Worm (Caenorhabditis elegans) whole organism, L3 larva: ENCODE data around the gene nhr-40.

ENCODE experiments used
- R02D3.7 ChIP-seq: fragments of 150-350 bp; optimal IDR thresholded peaks from 2 replicates; lab custom pipeline; 2014; ENCODE audit warnings: missing biosample characterization, missing genetic modification characterization
- ZK546.5 ChIP-seq: sonication (generic microtip); optimal IDR thresholded peaks from 2 replicates; lab custom pipeline; 2017; ENCODE audit warnings: missing biosample characterization, missing genetic modification characterization
- aly-2 ChIP-seq: fragments of 150-350 bp; optimal IDR thresholded peaks from 2 replicates; lab custom pipeline; 2014; ENCODE audit warnings: missing biosample characterization, missing genetic modification characterization
- ama-1 ChIP-seq: fragments of 150-350 bp; optimal IDR thresholded peaks from 2 replicates; lab custom pipeline; 2018
- ceh-28 ChIP-seq: fragments of 150-350 bp; optimal IDR thresholded peaks from 2 replicates; lab custom pipeline; 2014; ENCODE audit warnings: missing biosample characterization, missing genetic modification reagents, missing genetic modification characterization
- ceh-82 ChIP-seq: fragments of 150-350 bp; optimal IDR thresholded peaks from 2 replicates; lab custom pipeline; 2014; ENCODE audit warnings: missing biosample characterization, missing genetic modification characterization
- ceh-9 ChIP-seq: sonication (generic microtip); optimal IDR thresholded peaks from 2 replicates; lab custom pipeline; 2018; ENCODE audit warnings: missing biosample characterization, missing genetic modification characterization
- egl-27 ChIP-seq: sonication (generic microtip); optimal IDR thresholded peaks from 4 replicates; lab custom pipeline; 2017; ENCODE audit warnings: missing biosample characterization, missing genetic modification reagents, missing genetic modification characterization
- egl-5 ChIP-seq: fragments of 150-350 bp; optimal IDR thresholded peaks from 2 replicates; lab custom pipeline; 2017; ENCODE audit warnings: missing biosample characterization, missing genetic modification reagents, missing genetic modification characterization, inconsistent platforms
- elt-1 ChIP-seq: fragments of 150-350 bp; optimal IDR thresholded peaks from 2 replicates; lab custom pipeline; 2014; ENCODE audit warnings: missing biosample characterization, missing genetic modification characterization
- elt-2 ChIP-seq: sonication (generic microtip); optimal IDR thresholded peaks from 2 replicates; lab custom pipeline; 2016; ENCODE audit warnings: missing genetic modification reagents, mild to moderate bottlenecking, missing genetic modification characterization, missing compliant biosample characterization
- elt-3 ChIP-seq, 3 experiments: fragments of 150-350 bp in 1 of 3; sonication (generic microtip) in 2 of 3; optimal IDR thresholded peaks; 2 replicates in 2 of 3; 4 replicates in 1 of 3; lab custom pipeline; 2014 to 2017; ENCODE audit warnings: missing biosample characterization in 3 of 3, missing genetic modification characterization in 3 of 3
- eor-1 ChIP-seq, 2 experiments: fragments of 150-350 bp; optimal IDR thresholded peaks; 2 replicates each; lab custom pipeline; 2014 to 2018; ENCODE audit warnings: missing biosample characterization in 2 of 2, missing genetic modification characterization in 2 of 2
- fkh-10 ChIP-seq: sonication (generic microtip); optimal IDR thresholded peaks from 2 replicates; lab custom pipeline; 2017; ENCODE audit warnings: missing biosample characterization, missing genetic modification reagents, missing genetic modification characterization
- fkh-2 ChIP-seq: fragments of 150-350 bp; optimal IDR thresholded peaks from 2 replicates; lab custom pipeline; 2014; ENCODE audit warnings: missing biosample characterization, missing genetic modification reagents, missing genetic modification characterization
- hmg-11 ChIP-seq: sonication (generic microtip); optimal IDR thresholded peaks from 2 replicates; lab custom pipeline; 2016; ENCODE audit warnings: missing genetic modification characterization, missing compliant biosample characterization
- jun-1 ChIP-seq: fragments of 150-350 bp; optimal IDR thresholded peaks from 2 replicates; lab custom pipeline; 2014; ENCODE audit warnings: missing biosample characterization, missing genetic modification reagents, missing genetic modification characterization
- lin-15B ChIP-seq: fragments of 150-350 bp; optimal IDR thresholded peaks from 2 replicates; lab custom pipeline; 2014; ENCODE audit warnings: missing biosample characterization, missing genetic modification characterization
- lin-39 ChIP-seq: fragments of 150-350 bp; optimal IDR thresholded peaks from 2 replicates; lab custom pipeline; 2018; ENCODE audit warnings: missing biosample characterization, missing genetic modification reagents, missing genetic modification characterization
- lsy-12 ChIP-seq: sonication (generic microtip); optimal IDR thresholded peaks from 2 replicates; lab custom pipeline; 2016; ENCODE audit warnings: mild to moderate bottlenecking, missing genetic modification characterization, missing compliant biosample characterization
- mdl-1 ChIP-seq: fragments of 150-350 bp; optimal IDR thresholded peaks from 2 replicates; lab custom pipeline; 2014; ENCODE audit warnings: missing biosample characterization, missing genetic modification characterization
- mml-1 ChIP-seq: fragments of 150-350 bp; sonication (generic microtip); optimal IDR thresholded peaks from 3 replicates; lab custom pipeline; 2014; ENCODE audit warnings: missing biosample characterization, missing genetic modification characterization
- nfya-1 ChIP-seq: sonication (generic microtip); optimal IDR thresholded peaks from 2 replicates; lab custom pipeline; 2017; ENCODE audit warnings: missing genetic modification characterization, mild to moderate bottlenecking, missing compliant biosample characterization, antibody characterized with exemption, moderate library complexity; ENCODE audit not compliant: insufficient read depth
- nhr-11 ChIP-seq: fragments of 150-350 bp; optimal IDR thresholded peaks from 2 replicates; lab custom pipeline; 2014; ENCODE audit warnings: missing biosample characterization, missing genetic modification characterization
- nhr-12 ChIP-seq: fragments of 150-350 bp; optimal IDR thresholded peaks from 2 replicates; lab custom pipeline; 2014; ENCODE audit warnings: missing biosample characterization, missing genetic modification characterization
- nhr-23 ChIP-seq: fragments of 150-350 bp; optimal IDR thresholded peaks from 2 replicates; lab custom pipeline; 2014; ENCODE audit warnings: missing biosample characterization, missing genetic modification reagents, missing genetic modification characterization
- nhr-237 ChIP-seq: fragments of 150-350 bp; optimal IDR thresholded peaks from 2 replicates; lab custom pipeline; 2014; ENCODE audit warnings: missing biosample characterization, missing genetic modification characterization
- nhr-25 ChIP-seq: sonication (generic microtip); optimal IDR thresholded peaks from 2 replicates; lab custom pipeline; 2017; ENCODE audit warnings: missing biosample characterization, missing genetic modification characterization
- nhr-28 ChIP-seq: fragments of 150-350 bp; optimal IDR thresholded peaks from 2 replicates; lab custom pipeline; 2014; ENCODE audit warnings: missing biosample characterization, missing genetic modification characterization
- nhr-43 ChIP-seq: sonication (generic microtip); optimal IDR thresholded peaks from 2 replicates; lab custom pipeline; 2016; ENCODE audit warnings: mild to moderate bottlenecking, missing genetic modification characterization, missing compliant biosample characterization; ENCODE audit not compliant: poor library complexity, severe bottlenecking
- nhr-67 ChIP-seq: fragments of 150-350 bp; optimal IDR thresholded peaks from 2 replicates; lab custom pipeline; 2014; ENCODE audit warnings: missing biosample characterization, missing genetic modification characterization
- nhr-76 ChIP-seq: fragments of 150-350 bp; sonication (generic microtip); optimal IDR thresholded peaks from 5 replicates; lab custom pipeline; 2014; ENCODE audit warnings: missing biosample characterization, missing genetic modification characterization
- nhr-77 ChIP-seq: fragments of 150-350 bp; optimal IDR thresholded peaks from 2 replicates; lab custom pipeline; 2014; ENCODE audit warnings: missing biosample characterization, missing genetic modification characterization
- pha-4 ChIP-seq: fragments of 150-350 bp; optimal IDR thresholded peaks from 2 replicates; lab custom pipeline; 2014; ENCODE audit warnings: missing biosample characterization, missing genetic modification reagents, missing genetic modification characterization
- pqm-1 ChIP-seq: fragments of 150-350 bp; optimal IDR thresholded peaks from 2 replicates; lab custom pipeline; 2017; ENCODE audit warnings: missing biosample characterization, missing genetic modification characterization, inconsistent platforms
- sea-2 ChIP-seq: fragments of 150-350 bp; sonication (generic microtip); optimal IDR thresholded peaks from 4 replicates; lab custom pipeline; 2014; ENCODE audit warnings: missing biosample characterization, missing genetic modification reagents, missing genetic modification characterization
- skn-1 ChIP-seq: fragments of 150-350 bp; optimal IDR thresholded peaks from 2 replicates; lab custom pipeline; 2014; ENCODE audit warnings: missing biosample characterization, missing genetic modification characterization
- snpc-4 ChIP-seq: fragments of 150-350 bp; optimal IDR thresholded peaks from 2 replicates; lab custom pipeline; 2014; ENCODE audit warnings: missing biosample characterization, missing genetic modification characterization
- tbx-2 ChIP-seq: sonication (generic microtip); optimal IDR thresholded peaks from 2 replicates; lab custom pipeline; 2016; ENCODE audit warnings: mild to moderate bottlenecking, missing genetic modification characterization, missing compliant biosample characterization
- unc-39 ChIP-seq: sonication (generic microtip); optimal IDR thresholded peaks from 4 replicates; lab custom pipeline; 2017; ENCODE audit warnings: missing biosample characterization, missing genetic modification characterization
- unc-62 ChIP-seq: fragments of 150-350 bp; sonication (generic microtip); optimal IDR thresholded peaks from 4 replicates; lab custom pipeline; 2014; ENCODE audit warnings: missing biosample characterization, missing genetic modification reagents, missing genetic modification characterization
- ztf-11 ChIP-seq: fragments of 150-350 bp; optimal IDR thresholded peaks from 2 replicates; lab custom pipeline; 2014; ENCODE audit warnings: missing biosample characterization, missing genetic modification characterization
- ztf-4 ChIP-seq: fragments of 150-350 bp; optimal IDR thresholded peaks from 2 replicates; lab custom pipeline; 2014; ENCODE audit warnings: missing biosample characterization, missing genetic modification characterization

Gene nhr-40

DNA sequence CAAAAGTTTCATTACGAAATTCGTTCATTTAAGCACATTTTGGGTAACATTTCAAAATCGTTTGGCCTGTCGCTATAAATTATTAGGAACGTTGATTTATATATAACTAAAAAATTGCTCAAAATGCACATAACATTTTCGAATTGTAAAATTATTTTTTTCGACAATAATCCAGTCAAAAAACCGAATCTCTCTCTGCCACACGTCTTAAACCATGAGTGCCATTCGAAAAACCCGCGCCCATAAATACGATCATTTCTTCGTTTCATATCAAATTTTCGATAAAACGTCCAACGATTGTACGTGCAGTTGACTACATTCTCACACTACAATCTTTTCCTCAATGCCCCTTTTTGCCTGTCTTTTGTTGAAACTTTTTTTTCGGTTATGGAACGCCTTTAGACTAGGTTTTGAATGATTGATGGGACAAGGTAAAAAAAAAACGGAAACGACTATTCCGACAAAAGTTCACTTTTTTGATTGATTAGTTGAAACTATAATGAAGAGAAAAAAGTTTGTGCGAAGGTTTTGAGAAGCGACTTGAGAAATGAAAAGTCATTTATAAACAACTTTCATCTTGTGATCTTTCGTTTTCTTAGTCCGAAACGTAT lies 1.0 kb upstream of the nhr-40 start:
- TF ChIP-seq nhr-28 (tag; lab: Kevin White, UChicago) (no peak), ama-1 (lab: Kevin White, UChicago) (peak; percentile 73), nhr-23 (tag; lab: Kevin White, UChicago) (no peak), eor-1 (tag; optimal IDR thresholded peaks at IDR 0.05; lab: Kevin White, UChicago) (no peak), elt-2 (tag; lab: Kevin White, UChicago) (peak; percentile 32), unc-62 (GFP tag; lab: Kevin White, UChicago) (no peak), ztf-11 (tag; lab: Kevin White, UChicago) (no peak), pqm-1 (tag; lab: Kevin White, UChicago) (no peak), ceh-9 (tag; lab: Kevin White, UChicago) (no peak), egl-5 (peak; percentile 13), hmg-11 (tag; lab: Kevin White, UChicago) (no peak), ceh-82 (tag; lab: Kevin White, UChicago) (no peak), R02D3.7 (no peak), ceh-28 (no peak), lsy-12 (tag; lab: Kevin White, UChicago) (no peak), nhr-25 (tag; lab: Kevin White, UChicago) (no peak), unc-39 (tag; lab: Kevin White, UChicago) (no peak), nhr-12 (tag; lab: Kevin White, UChicago) (no peak), pha-4 (tag; lab: Kevin White, UChicago) (peak; percentile 42), ztf-4 (tag; lab: Kevin White, UChicago) (peak; percentile 11), nhr-11 (no peak), sea-2 (GFP tag; lab: Kevin White, UChicago) (no peak), nfya-1 (peak; percentile 6), nhr-77 (tag; lab: Kevin White, UChicago) (no peak), tbx-2 (tag; lab: Kevin White, UChicago) (no peak), mml-1 (tag; lab: Kevin White, UChicago) (no peak), skn-1 (tag; lab: Kevin White, UChicago) (no peak)
- TF ChIP-seq, all 47 proteins: peak for 6

DNA sequence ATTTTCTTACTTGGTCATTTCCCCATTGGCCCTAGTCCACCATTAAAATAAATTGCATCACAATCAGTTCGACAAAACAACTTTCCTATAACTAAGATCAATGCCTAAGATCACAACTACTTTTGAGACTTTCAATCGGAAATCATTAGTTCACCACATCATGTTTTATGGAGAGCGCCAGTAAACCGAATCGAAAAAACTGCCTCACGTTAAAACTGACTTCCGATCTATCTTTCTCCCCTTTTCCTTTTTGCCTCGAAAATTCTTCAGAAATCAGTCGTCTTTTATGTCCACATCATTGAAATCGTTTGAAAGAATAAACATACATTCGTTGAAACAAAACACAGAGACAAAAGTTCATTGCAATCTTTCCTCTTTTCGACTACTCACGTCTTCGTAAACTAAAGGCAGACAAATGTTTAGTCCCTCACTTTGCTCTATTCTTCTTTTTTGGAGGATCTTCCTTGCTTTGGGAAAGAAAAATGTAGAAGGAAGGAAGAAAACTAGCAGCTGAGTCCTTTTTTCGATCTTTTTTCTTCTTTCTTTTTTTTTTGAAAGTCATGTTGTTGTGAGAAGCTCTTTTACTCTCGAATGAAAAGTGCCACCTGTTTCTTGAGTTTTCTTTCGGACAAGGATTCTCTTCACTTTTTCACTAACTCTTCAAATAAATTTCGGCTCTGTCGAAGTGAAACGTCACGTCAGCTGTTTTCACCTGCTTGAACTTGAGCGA lies 1.4 kb downstream of the nhr-40 start:
- TF ChIP-seq elt-1 (peak; percentile 23), aly-2 (tag; lab: Kevin White, UChicago) (no peak), nfya-1 (peak; percentile 30), fkh-10 (GFP tag; lab: Kevin White, UChicago) (peak; percentile 83)

DNA sequence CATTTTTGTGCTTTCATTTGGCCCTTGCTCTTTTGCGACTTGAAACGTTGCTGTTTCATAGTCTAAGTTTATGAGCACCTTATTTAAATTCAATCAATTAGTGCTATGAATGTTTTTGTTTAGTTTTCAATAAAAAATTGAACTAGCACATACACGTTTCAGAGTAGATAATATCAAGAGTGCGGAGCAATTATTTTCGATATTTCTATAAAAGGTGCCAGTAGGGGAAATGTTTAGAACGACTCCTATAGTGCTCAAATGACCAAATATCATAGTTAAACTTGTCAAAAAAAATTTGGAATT lies 1.9 kb downstream of the nhr-40 start:
- TF ChIP-seq egl-27 (tag; lab: Kevin White, UChicago), result no peak

DNA sequence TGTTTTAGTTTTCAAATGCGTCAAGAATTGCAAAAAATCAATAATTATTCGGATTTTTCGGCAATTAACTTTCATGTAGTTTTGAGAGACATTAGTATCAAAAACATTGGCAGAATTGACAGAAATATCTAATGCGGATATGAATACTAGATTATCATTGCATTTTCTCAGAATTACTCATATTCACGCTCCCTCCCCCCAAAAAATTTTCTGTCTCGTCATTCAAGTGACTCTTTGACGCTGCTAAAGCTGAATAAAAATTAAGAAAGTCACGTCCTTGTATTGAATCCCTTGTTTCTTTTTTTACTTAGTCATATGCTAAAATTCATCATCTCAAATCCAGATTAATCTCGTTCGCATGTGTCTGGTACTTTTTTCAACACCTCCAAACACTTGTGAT lies 2.8 kb downstream of the nhr-40 start:
- TF ChIP-seq skn-1 (tag; lab: Kevin White, UChicago) (peak; percentile 20), ZK546.5 (no peak), nfya-1 (peak; percentile 21)

DNA sequence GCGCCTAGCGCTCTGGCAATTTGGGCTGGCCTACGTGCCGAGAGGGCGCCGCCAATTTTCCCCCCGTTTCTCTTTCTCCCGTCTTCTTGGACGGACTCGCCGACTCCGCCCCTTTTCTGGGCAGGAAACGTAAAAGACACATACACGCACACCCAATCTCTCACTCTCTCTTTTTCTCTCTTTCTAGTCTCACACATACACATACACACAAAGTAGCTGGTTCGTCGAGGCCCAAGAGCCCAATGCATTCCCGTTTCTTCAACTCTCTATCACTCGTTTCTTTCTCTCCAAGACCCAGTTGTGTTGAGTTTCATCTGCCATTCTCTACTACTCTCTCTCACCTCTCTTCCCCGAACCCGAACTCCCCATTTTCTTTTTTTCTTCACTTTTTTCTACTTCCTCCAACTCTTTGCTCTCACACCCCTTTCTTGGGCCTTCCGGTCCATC lies 5.1 kb downstream of the nhr-40 start:
- TF ChIP-seq nhr-76, result no peak
- TF ChIP-seq nhr-67 (tag; lab: Kevin White, UChicago), result no peak
- no peak for TF ChIP-seq pha-4 (tag; lab: Kevin White, UChicago)
- TF ChIP-seq nhr-43, result no peak
- no peak for TF ChIP-seq ztf-11 (tag; lab: Kevin White, UChicago)
- no peak for TF ChIP-seq snpc-4 (tag; lab: Kevin White, UChicago)
- TF ChIP-seq elt-2 (tag; lab: Kevin White, UChicago), result no peak
- TF ChIP-seq lin-15B, result peak; percentile 15
- no peak for TF ChIP-seq nhr-28 (tag; lab: Kevin White, UChicago)
- TF ChIP-seq unc-62 (GFP tag; lab: Kevin White, UChicago), result peak; percentile 56
- TF ChIP-seq tbx-2 (tag; lab: Kevin White, UChicago), result peak; percentile 44
- no peak for TF ChIP-seq elt-3 (tag; optimal IDR thresholded peaks at IDR 0.05; lab: Kevin White, UChicago)
- no peak for TF ChIP-seq ama-1 (lab: Kevin White, UChicago)
- no peak for TF ChIP-seq nhr-23 (tag; lab: Kevin White, UChicago)
- TF ChIP-seq mml-1 (tag; lab: Kevin White, UChicago), result no peak
- peak; percentile 5 for TF ChIP-seq skn-1 (tag; lab: Kevin White, UChicago)
- TF ChIP-seq egl-5, result no peak
- TF ChIP-seq lin-39, result peak; percentile 81
- no peak for TF ChIP-seq mdl-1 (tag; lab: Kevin White, UChicago)
- peak; percentile 83 for TF ChIP-seq nfya-1
- TF ChIP-seq ztf-4 (tag; lab: Kevin White, UChicago), result no peak
- no peak for TF ChIP-seq fkh-2 (tag; lab: Kevin White, UChicago)
- no peak for TF ChIP-seq aly-2 (tag; lab: Kevin White, UChicago)
- no peak for TF ChIP-seq nhr-12 (tag; lab: Kevin White, UChicago)
- no peak for TF ChIP-seq jun-1 (tag; lab: Kevin White, UChicago)
- no peak for TF ChIP-seq elt-1
- no peak for TF ChIP-seq eor-1 (tag; optimal IDR thresholded peaks at IDR 0.05; lab: Kevin White, UChicago)
- TF ChIP-seq nhr-237 (tag; lab: Kevin White, UChicago), result no peak
